Fruit fly (Drosophila melanogaster): ENCODE data around the gene CG7546.

DNA sequence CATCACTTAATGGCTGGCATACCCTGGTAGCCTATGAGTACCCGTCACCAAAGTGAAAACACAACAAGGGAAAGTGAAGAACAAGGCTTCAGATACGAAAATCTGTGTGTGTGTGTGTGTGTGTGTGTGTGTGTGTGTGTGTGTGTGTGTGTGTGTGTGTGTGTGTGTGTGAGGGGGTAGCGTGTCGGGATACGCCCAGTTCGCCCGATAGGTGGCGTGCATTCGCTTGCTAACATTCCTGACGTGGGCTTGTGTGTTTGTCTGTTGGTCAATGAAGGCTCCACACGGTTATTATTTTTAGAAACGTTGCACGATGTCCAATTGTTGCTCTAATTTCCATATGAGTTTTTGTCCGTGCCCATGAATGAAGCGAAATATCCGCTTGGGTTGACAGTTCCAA, 49.8 kb downstream of the CG7546 start:
- TF ChIP-seq psq (GFP tag; optimal IDR thresholded peaks at IDR 0.05): no peak
- TF ChIP-seq usp (GFP tag; optimal IDR thresholded peaks at IDR 0.05): no peak
- no peak for TF ChIP-seq OdsH (GFP tag; optimal IDR thresholded peaks at IDR 0.05)

All from whole organism, wandering third instar larva.